Worm (Caenorhabditis elegans): ENCODE results near the gene ugt-3.

The ugt-3 gene

ce11 chrV:12827219-12827618, 27.1 kb upstream of the ugt-3 start, which contains the start of gene ugt-15:
ugt-15 (plus strand) TSS chrV:12827519.
- no peak for TF ChIP-seq C04F5.9 (tag; optimal IDR thresholded peaks at IDR 0.05)
- no peak for TF ChIP-seq unc-62 (GFP tag; optimal IDR thresholded peaks at IDR 0.05)
- no peak for TF ChIP-seq ceh-82 (tag; optimal IDR thresholded peaks at IDR 0.05)
- TF ChIP-seq hpl-2 (GFP tag; optimal IDR thresholded peaks at IDR 0.05) = no peak
- no peak for TF ChIP-seq jun-1 (tag; optimal IDR thresholded peaks at IDR 0.05)
- no peak for TF ChIP-seq tlp-1 (tag; optimal IDR thresholded peaks at IDR 0.05)
- no peak for TF ChIP-seq tbx-2 (tag; optimal IDR thresholded peaks at IDR 0.05)
- no peak for TF ChIP-seq unc-86 (tag; optimal IDR thresholded peaks at IDR 0.05)
- no peak for TF ChIP-seq hlh-4 (tag; optimal IDR thresholded peaks at IDR 0.05)

- TF ChIP-seq ceh-8 (GFP tag; optimal IDR thresholded peaks at IDR 0.05) (no peak), elt-2 (tag; optimal IDR thresholded peaks at IDR 0.05) (peak; percentile 78), nhr-20 (tag; optimal IDR thresholded peaks at IDR 0.05) (peak; percentile 50)
These were observed 24.7 kb upstream of the ugt-3 start, which contains the start of gene ugt-16 for ce11 chrV:12824777-12825176. ugt-16 (plus strand) TSS chrV:12825024.

- no peak for TF ChIP-seq tlp-1 (tag; optimal IDR thresholded peaks at IDR 0.05)
- TF ChIP-seq elt-2 (tag; optimal IDR thresholded peaks at IDR 0.05) = peak; percentile 64
- no peak for TF ChIP-seq elt-3 (tag; optimal IDR thresholded peaks at IDR 0.05)
- TF ChIP-seq nhr-20 (tag; optimal IDR thresholded peaks at IDR 0.05) = peak; percentile 44
- TF ChIP-seq nhr-84 (tag; optimal IDR thresholded peaks at IDR 0.05) = no peak
These were observed 22.0 kb upstream of the ugt-3 start for ce11 chrV:12822065-12822464.

- TF ChIP-seq blmp-1 (tag; optimal IDR thresholded peaks at IDR 0.05) (no peak), elt-2 (tag; optimal IDR thresholded peaks at IDR 0.05) (peak; percentile 19)
These were observed 19.9 kb upstream of the ugt-3 start, which contains the start of the genes ZC443.4 and ugt-18 for ce11 chrV:12819792-12820453. ZC443.4 (minus strand) TSS chrV:12819886. ugt-18 (plus strand) TSS chrV:12820260.

- TF ChIP-seq nhr-47 (tag; optimal IDR thresholded peaks at IDR 0.05) (peak; percentile 51), ceh-8 (GFP tag; optimal IDR thresholded peaks at IDR 0.05) (no peak), ceh-82 (tag; optimal IDR thresholded peaks at IDR 0.05) (peak in 1 of 3 experiments; percentile 52), lsy-2 (tag; optimal IDR thresholded peaks at IDR 0.05) (peak in 1 of 2 experiments; percentile 36), egl-13 (tag; optimal IDR thresholded peaks at IDR 0.05) (peak; percentile 5), efl-1 (optimal IDR thresholded peaks at IDR 0.05) (no peak), efl-1 (GFP tag; optimal IDR thresholded peaks at IDR 0.05 in 1 of 2) (peak in 1 of 2 experiments; percentile 64), swsn-7 (tag; optimal IDR thresholded peaks at IDR 0.05) (peak; percentile 15), xbp-1 (tag; optimal IDR thresholded peaks at IDR 0.05) (peak; percentile 21), aly-2 (tag; optimal IDR thresholded peaks at IDR 0.05) (no peak), lir-3 (tag; optimal IDR thresholded peaks at IDR 0.05; ENCODE audit: poor library complexity) (peak; percentile 53), lin-14 (GFP tag; optimal IDR thresholded peaks at IDR 0.05) (peak; percentile 81), ztf-4 (tag; optimal IDR thresholded peaks at IDR 0.05) (no peak), nhr-11 (tag; optimal IDR thresholded peaks at IDR 0.05) (no peak), nhr-237 (tag; optimal IDR thresholded peaks at IDR 0.05) (no peak), nhr-20 (tag; optimal IDR thresholded peaks at IDR 0.05) (peak; percentile 20), dpl-1 (GFP tag; optimal IDR thresholded peaks at IDR 0.05) (peak in 1 of 3 experiments; percentile 17), snu-23 (GFP tag; optimal IDR thresholded peaks at IDR 0.05) (peak; percentile 18), zag-1 (tag; optimal IDR thresholded peaks at IDR 0.05) (no peak), nhr-71 (tag; optimal IDR thresholded peaks at IDR 0.05) (peak; percentile 56), unc-86 (tag; optimal IDR thresholded peaks at IDR 0.05) (peak; percentile 34), fkh-10 (GFP tag; optimal IDR thresholded peaks at IDR 0.05) (peak; percentile 42), rnt-1 (tag; optimal IDR thresholded peaks at IDR 0.05) (no peak), jun-1 (tag; optimal IDR thresholded peaks at IDR 0.05) (no peak), pax-3 (tag; optimal IDR thresholded peaks at IDR 0.05) (peak; percentile 78), F16B12.6 (tag; optimal IDR thresholded peaks at IDR 0.05) (no peak), fkh-8 (tag; optimal IDR thresholded peaks at IDR 0.05) (peak; percentile 88), dsc-1 (tag; optimal IDR thresholded peaks at IDR 0.05) (peak; percentile 8), sptf-1 (tag; optimal IDR thresholded peaks at IDR 0.05) (no peak), C04F5.9 (tag; optimal IDR thresholded peaks at IDR 0.05) (no peak), vab-15 (tag; optimal IDR thresholded peaks at IDR 0.05) (no peak), skn-1 (tag; optimal IDR thresholded peaks at IDR 0.05) (no peak), snpc-4 (tag; optimal IDR thresholded peaks at IDR 0.05) (peak; percentile 25)
These were observed 19.1 kb upstream of the ugt-3 start for ce11 chrV:12819155-12819554.

All from whole organism, L1 larva.